Worm (Caenorhabditis elegans) whole organism, L4/young adult: ENCODE results near the gene tceb-3.

Source experiments
- W03F9.2 ChIP-seq: fragments of 150-350 bp; optimal IDR thresholded peaks from 2 replicates; lab custom pipeline; 2014; ENCODE audit warnings: missing biosample characterization, missing genetic modification characterization
- dao-5 ChIP-seq: sonication (generic microtip); optimal IDR thresholded peaks from 2 replicates; lab custom pipeline; 2016; ENCODE audit warnings: missing genotype, missing genetic modification characterization, moderate library complexity, missing compliant biosample characterization
- him-1 ChIP-seq: sonication (generic microtip); optimal IDR thresholded peaks from 2 replicates; lab custom pipeline; 2016; ENCODE audit warnings: missing genotype, missing genetic modification reagents, missing genetic modification characterization, missing compliant biosample characterization

ce11 chrII:10970625-10971024 lies 23.4 kb upstream of the tceb-3 start:
- no peak for TF ChIP-seq him-1 (tag; lab: Kevin White, UChicago)
- no peak for TF ChIP-seq W03F9.2 (tag; lab: Kevin White, UChicago)
- TF ChIP-seq dao-5 = no peak
